Worm (Caenorhabditis elegans): ENCODE measurements around the gene srbc-13.
"Not testable (repeated sequence)": the region's sequence is repeated elsewhere in the genome, so short reads cannot be mapped to it uniquely, and the experiment has no call there.

ce11 chrV:890835-891234, 43.2 kb downstream of the srbc-13 start, which contains the start of gene srlf-22:
- not testable (repeated sequence) for TF ChIP-seq him-1, dao-5, W03F9.2 (tag; optimal IDR thresholded peaks at IDR 0.05)
